Fruit fly (Drosophila melanogaster): ENCODE measurements around the gene CG31371.
A peak's percentile ranks its signal among the peaks of the same experiment; 100 is the strongest.

CG31371 gene

dm6 chr3R:30540196-30540595 is 36.9 kb upstream of the CG31371 start (continued):
- peak; percentile 81 for TF ChIP-seq gcm (GFP tag; optimal IDR thresholded peaks at IDR 0.05)
- no peak for TF ChIP-seq Dip2 (GFP tag; IDR thresholded peaks at IDR 0.05)
- peak; percentile 93 for TF ChIP-seq Hmr (GFP tag; optimal IDR thresholded peaks at IDR 0.05)
- TF ChIP-seq lilli (GFP tag; optimal IDR thresholded peaks at IDR 0.05), result peak; percentile 94
- TF ChIP-seq lbe (GFP tag; optimal IDR thresholded peaks at IDR 0.05), result no peak
- no peak for TF ChIP-seq CG30020 (tag; optimal IDR thresholded peaks at IDR 0.05)
- TF ChIP-seq CG9797 (GFP tag; optimal IDR thresholded peaks at IDR 0.05), result no peak
- TF ChIP-seq CG2202 (tag; optimal IDR thresholded peaks at IDR 0.05), result peak; percentile 62
- peak; percentile 91 for TF ChIP-seq CG13296 (GFP tag; optimal IDR thresholded peaks at IDR 0.05)
- peak; percentile 93 for TF ChIP-seq PHDP (tag; optimal IDR thresholded peaks at IDR 0.05)
- peak; percentile 92 for TF ChIP-seq mirr (GFP tag; optimal IDR thresholded peaks at IDR 0.05)
- TF ChIP-seq dm (GFP tag; optimal IDR thresholded peaks at IDR 0.05), result peak; percentile 82
- TF ChIP-seq ci (GFP tag; IDR thresholded peaks at IDR 0.05), result peak; percentile 96
- TF ChIP-seq wek (GFP tag; optimal IDR thresholded peaks at IDR 0.05), result peak; percentile 77
- peak in 1 of 2 experiments; percentile 94 for TF ChIP-seq eve (GFP tag; optimal IDR thresholded peaks at IDR 0.05)
- TF ChIP-seq jigr1 (GFP tag; IDR thresholded peaks at IDR 0.05), result peak; percentile 82
- TF ChIP-seq wdn (GFP tag; IDR thresholded peaks at IDR 0.05), result peak; percentile 91
- no peak for TF ChIP-seq mld (GFP tag; IDR thresholded peaks at IDR 0.05; ENCODE audit: partially characterized antibody)
- peak; percentile 94 for TF ChIP-seq caup (GFP tag; optimal IDR thresholded peaks at IDR 0.05; ENCODE audit: severe bottlenecking)
- peak; percentile 89 for TF ChIP-seq CG31224 (GFP tag; IDR thresholded peaks at IDR 0.05)
- peak; percentile 84 for TF ChIP-seq gcm2 (GFP tag; optimal IDR thresholded peaks at IDR 0.05)
- peak; percentile 93 to 94 for TF ChIP-seq Pdp1 (GFP tag; optimal IDR thresholded peaks at IDR 0.05)
- TF ChIP-seq Scr (GFP tag; IDR thresholded peaks at IDR 0.05; ENCODE audit: partially characterized antibody), result no peak
- peak; percentile 88 for TF ChIP-seq Mad (GFP tag; optimal IDR thresholded peaks at IDR 0.05)
- TF ChIP-seq CG10431 (GFP tag; optimal IDR thresholded peaks at IDR 0.05), result peak; percentile 55
- TF ChIP-seq CG3838 (GFP tag; optimal IDR thresholded peaks at IDR 0.05), result peak; percentile 81
- TF ChIP-seq CG15011 (GFP tag; optimal IDR thresholded peaks at IDR 0.05), result peak; percentile 87
- peak; percentile 63 for TF ChIP-seq Ravus (GFP tag; IDR thresholded peaks at IDR 0.05)
- peak; percentile 79 for TF ChIP-seq CG9437 (GFP tag; optimal IDR thresholded peaks at IDR 0.05)
- peak; percentile 86 for TF ChIP-seq sens-2 (GFP tag; IDR thresholded peaks at IDR 0.05)
- peak; percentile 89 for TF ChIP-seq CG6813 (GFP tag; optimal IDR thresholded peaks at IDR 0.05)
- peak; percentile 69 for TF ChIP-seq E2f2 (GFP tag; IDR thresholded peaks at IDR 0.05)
- peak; percentile 94 for TF ChIP-seq ems (GFP tag; optimal IDR thresholded peaks at IDR 0.05)
- TF ChIP-seq CG2712 (tag; optimal IDR thresholded peaks at IDR 0.05), result peak; percentile 89
- peak; percentile 84 for TF ChIP-seq odd (GFP tag; optimal IDR thresholded peaks at IDR 0.05)
- TF ChIP-seq fd64A (GFP tag; optimal IDR thresholded peaks at IDR 0.05), result peak; percentile 77
- peak; percentile 91 for TF ChIP-seq CG14050 (GFP tag; IDR thresholded peaks at IDR 0.05)
- peak; percentile 84 for TF ChIP-seq CG5180 (GFP tag; optimal IDR thresholded peaks at IDR 0.05)
- no peak for TF ChIP-seq br (optimal IDR thresholded peaks at IDR 0.05)
- TF ChIP-seq Atf3 (GFP tag; optimal IDR thresholded peaks at IDR 0.05), result peak; percentile 87
- TF ChIP-seq ftz-f1 (GFP tag; optimal IDR thresholded peaks at IDR 0.05), result peak; percentile 73
- peak; percentile 95 for TF ChIP-seq CG9817 (tag; optimal IDR thresholded peaks at IDR 0.05)
- peak; percentile 85 for TF ChIP-seq CG8924 (tag; optimal IDR thresholded peaks at IDR 0.05)
- TF ChIP-seq fd102C (GFP tag; optimal IDR thresholded peaks at IDR 0.05), result peak; percentile 39
- TF ChIP-seq gsb-n (tag; optimal IDR thresholded peaks at IDR 0.05), result peak; percentile 81
- peak; percentile 83 for TF ChIP-seq CG10959 (GFP tag; IDR thresholded peaks at IDR 0.05)
- peak; percentile 81 for TF ChIP-seq sima (GFP tag; optimal IDR thresholded peaks at IDR 0.05)
- TF ChIP-seq h (optimal IDR thresholded peaks at IDR 0.05), result no peak
- no peak for TF ChIP-seq hbn (GFP tag; IDR thresholded peaks at IDR 0.05; ENCODE audit: partially characterized antibody)
- no peak for TF ChIP-seq CG13287 (GFP tag; IDR thresholded peaks at IDR 0.05; ENCODE audit: partially characterized antibody)
- TF ChIP-seq cato (GFP tag; optimal IDR thresholded peaks at IDR 0.05; ENCODE audit: borderline replicate concordance), result peak; percentile 79

Measured in whole organism, embryonic.